Fruit fly (Drosophila melanogaster): ENCODE results near the gene Sec10.
A peak's percentile ranks its signal among the peaks of the same experiment; 100 is the strongest.

dm6 chr3R:24104471-24105311 lies 29.9 kb upstream of the Sec10 start:
- no peak for TF ChIP-seq vri (GFP tag; optimal IDR thresholded peaks at IDR 0.05)
- no peak for TF ChIP-seq eg (GFP tag; IDR thresholded peaks at IDR 0.05)
- TF ChIP-seq pdm3 (GFP tag; optimal IDR thresholded peaks at IDR 0.05): no peak
- no peak for TF ChIP-seq CG31627 (GFP tag; optimal IDR thresholded peaks at IDR 0.05)
- TF ChIP-seq spab (GFP tag; optimal IDR thresholded peaks at IDR 0.05): no peak
- no peak for TF ChIP-seq Hr39 (GFP tag; optimal IDR thresholded peaks at IDR 0.05)
- no peak for TF ChIP-seq Sox15 (GFP tag; optimal IDR thresholded peaks at IDR 0.05)
- no peak for TF ChIP-seq CG3032 (tag; optimal IDR thresholded peaks at IDR 0.05)
- TF ChIP-seq esn (GFP tag; optimal IDR thresholded peaks at IDR 0.05): no peak
- no peak for TF ChIP-seq fd85E (GFP tag; optimal IDR thresholded peaks at IDR 0.05)
- TF ChIP-seq CG6854 (GFP tag; optimal IDR thresholded peaks at IDR 0.05): peak; percentile 28
